Fruit fly (Drosophila melanogaster) S2 (cell line): Measurements from ENCODE around the gene sordd1.

Experiments used
- CG8478 ChIP-seq: fragments of >200 bp; optimal IDR thresholded peaks from 2 replicates; lab custom pipeline; 2018
- CTCF ChIP-seq, 2 experiments: fragments of >200 bp; optimal IDR thresholded peaks; 2 replicates each; lab custom pipeline; 2018

DNA sequence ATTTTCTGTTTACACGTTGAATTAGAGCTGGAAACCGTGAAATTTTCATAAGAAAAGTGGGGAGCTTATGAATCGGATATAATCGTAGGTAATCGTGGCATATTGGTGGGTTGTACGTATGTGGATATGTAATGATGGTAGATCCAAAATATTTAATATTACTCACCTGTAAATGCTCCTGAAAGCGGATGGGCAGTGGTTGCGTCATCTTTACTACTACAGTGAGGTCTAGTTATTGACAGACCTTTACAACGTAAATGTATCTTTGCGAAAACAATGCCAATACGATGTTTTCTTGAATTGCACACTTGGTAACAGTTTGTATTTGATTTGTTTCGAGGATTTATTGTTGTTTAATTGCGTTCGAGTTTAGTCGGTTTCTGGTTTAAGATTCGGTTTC, 38.1 kb upstream of the sordd1 start:
- TF ChIP-seq CG8478 (no peak), CTCF (optimal IDR thresholded peaks at IDR 0.05; lab: Kevin White, UChicago) (no peak)
